Fruit fly (Drosophila melanogaster): ENCODE data around the gene SP1029.

The SP1029 gene

DNA sequence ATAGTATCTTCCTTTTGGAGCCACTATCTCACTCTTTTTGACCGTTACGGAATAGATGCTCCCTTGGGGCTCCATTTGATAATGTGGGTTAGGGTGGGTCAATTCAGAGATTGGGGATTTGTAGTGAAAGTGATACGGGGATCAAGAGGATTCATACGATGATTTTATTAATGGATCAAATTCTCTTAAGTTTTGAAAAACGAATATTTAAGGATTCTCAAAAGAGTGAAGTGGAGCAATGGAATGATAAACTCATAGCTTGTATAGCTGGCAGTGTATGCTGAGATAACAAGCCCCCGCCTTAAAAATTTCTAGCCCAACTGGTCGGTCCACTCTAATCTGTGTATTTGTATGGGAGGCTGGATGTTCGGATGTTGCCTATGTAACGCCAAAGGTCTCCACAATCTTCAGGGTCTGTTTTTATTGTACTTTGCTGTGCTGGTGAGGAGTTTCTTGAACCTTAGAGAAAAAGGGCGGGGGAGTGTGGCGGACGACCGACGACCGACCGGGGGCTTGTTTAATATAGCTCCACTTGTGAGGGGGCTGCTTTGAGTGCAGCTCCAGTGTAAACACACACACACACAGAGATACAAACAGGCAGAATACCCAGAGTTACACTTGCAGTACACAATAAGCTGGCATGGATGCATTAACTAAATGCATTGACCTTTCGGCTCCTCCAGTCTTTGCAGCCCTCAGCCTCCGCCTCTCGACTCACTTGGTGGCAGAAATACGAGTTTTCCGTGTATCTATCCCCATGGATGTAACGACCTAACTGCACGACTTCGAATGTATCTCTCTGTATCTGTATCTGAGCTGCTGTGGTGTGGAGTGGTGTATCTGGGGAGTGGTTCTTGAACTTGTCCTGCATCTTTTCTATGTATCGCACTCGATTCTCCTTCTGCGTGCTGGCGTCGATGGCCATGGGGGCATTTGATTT, 30.7 kb upstream of the SP1029 start (continued):
- no peak for TF ChIP-seq CG9609 (GFP tag; optimal IDR thresholded peaks at IDR 0.05)
- TF ChIP-seq CG2199 (GFP tag; IDR thresholded peaks at IDR 0.05) = 0 out of 3 replicates have a peak, but pooled peaks have one; percentile 70
- no peak for TF ChIP-seq pfk (GFP tag; optimal IDR thresholded peaks at IDR 0.05)
- no peak for TF ChIP-seq Atf3 (GFP tag; optimal IDR thresholded peaks at IDR 0.05)
- TF ChIP-seq Nf-YA (GFP tag; IDR thresholded peaks at IDR 0.05) = no peak
- TF ChIP-seq btn (GFP tag; optimal IDR thresholded peaks at IDR 0.05) = no peak
- peak; percentile 43 for TF ChIP-seq CG8478 (optimal IDR thresholded peaks at IDR 0.05)
- TF ChIP-seq gsb-n (tag; optimal IDR thresholded peaks at IDR 0.05) = no peak
- peak in 1 of 3 experiments; percentile 20 for TF ChIP-seq lola (GFP tag; optimal IDR thresholded peaks at IDR 0.05)
- TF ChIP-seq CG18262 (tag; optimal IDR thresholded peaks at IDR 0.05) = peak; percentile 32
- peak; percentile 21 for TF ChIP-seq CG1603 (tag; optimal IDR thresholded peaks at IDR 0.05)
- TF ChIP-seq ERR (GFP tag; optimal IDR thresholded peaks at IDR 0.05) = no peak
- TF ChIP-seq CrebB (tag; optimal IDR thresholded peaks at IDR 0.05) = no peak
- TF ChIP-seq rib (GFP tag; IDR thresholded peaks at IDR 0.05) = no peak
- TF ChIP-seq ems (GFP tag; optimal IDR thresholded peaks at IDR 0.05) = no peak
- no peak for TF ChIP-seq nmo (GFP tag; optimal IDR thresholded peaks at IDR 0.05)

DNA sequence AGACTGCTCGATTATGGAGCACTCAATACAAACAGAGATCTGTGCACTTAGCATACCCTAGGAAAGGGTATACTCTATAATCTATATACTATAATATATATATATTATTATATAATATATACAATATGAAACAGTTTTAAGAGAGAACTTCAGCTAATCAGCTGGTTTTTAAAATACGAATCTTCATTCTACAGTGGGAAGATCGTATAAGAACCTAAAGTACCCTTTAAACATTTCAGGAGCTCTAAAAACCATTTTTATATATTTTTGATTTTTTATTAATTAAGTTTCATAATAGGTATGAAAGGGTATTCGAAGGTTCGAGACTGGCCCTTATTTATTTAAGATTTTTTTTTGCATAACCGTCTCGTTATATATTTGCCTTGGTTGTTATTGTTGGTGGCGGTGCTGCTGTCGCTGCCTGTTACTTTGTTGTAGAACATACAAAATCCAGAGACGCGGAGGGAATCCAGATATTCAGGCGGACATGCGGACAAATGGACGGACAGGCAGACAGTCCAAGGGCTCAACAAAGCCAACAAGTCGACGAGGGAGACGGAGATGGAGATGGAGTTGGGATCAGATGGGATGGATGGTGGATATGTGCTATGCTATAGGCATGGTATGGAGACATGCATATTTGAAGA, 29.4 kb upstream of the SP1029 start:
- peak; percentile 4 for TF ChIP-seq Blimp-1 (GFP tag; optimal IDR thresholded peaks at IDR 0.05)
- peak; percentile 6 for TF ChIP-seq CG14710 (tag; optimal IDR thresholded peaks at IDR 0.05)
- TF ChIP-seq CG10979 (tag; optimal IDR thresholded peaks at IDR 0.05) = peak; percentile 9
- no peak for TF ChIP-seq dmrt11E (tag; optimal IDR thresholded peaks at IDR 0.05)
- peak; percentile 14 for TF ChIP-seq CG18262 (tag; optimal IDR thresholded peaks at IDR 0.05)
- no peak for TF ChIP-seq mirr (GFP tag; optimal IDR thresholded peaks at IDR 0.05)
- TF ChIP-seq Drgx (GFP tag; IDR thresholded peaks at IDR 0.05) = peak; percentile 24; the same call in 1 of the 2 replicates
- TF ChIP-seq nom (GFP tag; optimal IDR thresholded peaks at IDR 0.05) = peak; percentile 86
- TF ChIP-seq D19B (GFP tag; optimal IDR thresholded peaks at IDR 0.05) = peak; percentile 20
- no peak for TF ChIP-seq prd (optimal IDR thresholded peaks at IDR 0.05)
- TF ChIP-seq prd (GFP tag; IDR thresholded peaks at IDR 0.05) = 0 out of 3 replicates have a peak, but pooled peaks have one; percentile 5
- peak; percentile 25 for TF ChIP-seq D19A (tag; optimal IDR thresholded peaks at IDR 0.05)
- peak; percentile 30; the same call in 2 of the 3 replicates for TF ChIP-seq row (GFP tag; IDR thresholded peaks at IDR 0.05)
- TF ChIP-seq CG17361 (GFP tag; IDR thresholded peaks at IDR 0.05) = 0 out of 3 replicates have a peak, but pooled peaks have one; percentile 25
- no peak for TF ChIP-seq CG11085 (GFP tag; IDR thresholded peaks at IDR 0.05)

DNA sequence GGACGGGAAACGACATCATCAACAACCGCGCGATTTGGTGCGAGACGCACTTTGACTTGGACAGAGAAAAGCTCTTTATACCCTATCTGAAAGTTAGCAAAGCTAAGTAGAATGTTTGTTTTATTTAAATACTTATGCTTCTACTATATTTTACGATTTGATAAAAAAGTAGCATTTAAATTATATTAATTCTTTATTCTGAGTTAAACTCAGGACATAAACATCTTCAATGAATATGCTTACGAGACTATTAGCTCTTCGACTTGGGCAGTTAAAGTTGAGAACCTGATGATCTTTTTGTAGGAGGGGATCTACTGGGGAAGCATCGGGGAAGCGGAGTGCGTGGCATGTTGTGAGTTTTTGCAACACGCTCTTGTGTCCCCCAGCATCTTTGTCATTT, 27.5 kb upstream of the SP1029 start:
- TF ChIP-seq CG32532 (GFP tag; IDR thresholded peaks at IDR 0.05) (no peak), Drgx (GFP tag; IDR thresholded peaks at IDR 0.05) (0 out of 2 replicates have a peak, but pooled peaks have one; percentile 32), CG31224 (GFP tag; IDR thresholded peaks at IDR 0.05) (no peak), insv (GFP tag; optimal IDR thresholded peaks at IDR 0.05) (no peak), Bdp1 (GFP tag; optimal IDR thresholded peaks at IDR 0.05) (no peak), CG6765 (GFP tag; optimal IDR thresholded peaks at IDR 0.05) (no peak), ato (GFP tag; IDR thresholded peaks at IDR 0.05; ENCODE audit: partially characterized antibody) (no peak), CG6689 (GFP tag; IDR thresholded peaks at IDR 0.05) (no peak), cg (GFP tag; optimal IDR thresholded peaks at IDR 0.05) (no peak), Blimp-1 (GFP tag; optimal IDR thresholded peaks at IDR 0.05) (no peak), sens-2 (GFP tag; IDR thresholded peaks at IDR 0.05) (no peak), corto (GFP tag; optimal IDR thresholded peaks at IDR 0.05) (peak; percentile 13), CG4617 (GFP tag; optimal IDR thresholded peaks at IDR 0.05; ENCODE audit: borderline replicate concordance) (no peak), Sox102F (GFP tag; optimal IDR thresholded peaks at IDR 0.05) (no peak), CG3847 (GFP tag; IDR thresholded peaks at IDR 0.05) (no peak), luna (GFP tag; optimal IDR thresholded peaks at IDR 0.05) (no peak), cato (GFP tag; optimal IDR thresholded peaks at IDR 0.05; ENCODE audit: borderline replicate concordance) (no peak), lbe (GFP tag; optimal IDR thresholded peaks at IDR 0.05) (peak; percentile 45)
